Worm (Caenorhabditis elegans) whole organism, mixed stage, embryonic: ENCODE results near the gene Y46G5A.20.

Experiments used
- bed-3 ChIP-seq: fragments of 200-800 bp; sonication (Bioruptor generic); optimal IDR thresholded peaks from 3 replicates; lab custom pipeline; 2018; ENCODE audit warnings: mild to moderate bottlenecking, missing genetic modification characterization, moderate library complexity, missing compliant biosample characterization
- ceh-83 ChIP-seq: fragments of 200-800 bp; sonication (Bioruptor generic); optimal IDR thresholded peaks from 2 replicates; lab custom pipeline; 2018; ENCODE audit warnings: mild to moderate bottlenecking, missing genetic modification characterization, missing compliant biosample characterization
- ces-1 ChIP-seq: fragments of 150-350 bp; optimal IDR thresholded peaks from 2 replicates; lab custom pipeline; 2014; ENCODE audit warnings: missing biosample characterization, missing genetic modification reagents, missing genetic modification characterization
- elt-1 ChIP-seq: sonication (generic microtip); optimal IDR thresholded peaks from 2 replicates; lab custom pipeline; 2017; ENCODE audit warnings: missing genetic modification characterization, mild to moderate bottlenecking, missing compliant biosample characterization, antibody characterized with exemption, moderate library complexity, borderline replicate concordance; ENCODE audit not compliant: insufficient read depth
- lin-32 ChIP-seq: fragments of 200-800 bp; sonication (Bioruptor generic); optimal IDR thresholded peaks from 2 replicates; lab custom pipeline; 2018; ENCODE audit warnings: mild to moderate bottlenecking, missing genetic modification characterization, missing compliant biosample characterization
- lsy-2 ChIP-seq: fragments of 150-350 bp; optimal IDR thresholded peaks from 2 replicates; lab custom pipeline; 2014; ENCODE audit warnings: missing biosample characterization, missing genetic modification characterization
- mep-1 ChIP-seq: fragments of 150-350 bp; optimal IDR thresholded peaks from 2 replicates; lab custom pipeline; 2017; ENCODE audit warnings: missing biosample characterization, missing genetic modification reagents, missing genetic modification characterization, inconsistent platforms
- nhr-12 ChIP-seq: fragments of 150-350 bp; optimal IDR thresholded peaks from 2 replicates; lab custom pipeline; 2014; ENCODE audit warnings: missing biosample characterization, missing genetic modification characterization
- nhr-237 ChIP-seq: fragments of 150-350 bp; optimal IDR thresholded peaks from 2 replicates; lab custom pipeline; 2014; ENCODE audit warnings: missing biosample characterization, missing genetic modification characterization
- nhr-28 ChIP-seq: fragments of 150-350 bp; optimal IDR thresholded peaks from 2 replicates; lab custom pipeline; 2014; ENCODE audit warnings: missing biosample characterization, missing genetic modification characterization
- nhr-76 ChIP-seq: sonication (generic microtip); optimal IDR thresholded peaks from 2 replicates; lab custom pipeline; 2017; ENCODE audit warnings: missing biosample characterization, missing genetic modification characterization
- pha-4 ChIP-seq: fragments of 150-350 bp; optimal IDR thresholded peaks from 2 replicates; lab custom pipeline; 2018; ENCODE audit warnings: missing biosample characterization, missing genetic modification reagents, missing genetic modification characterization
- sptf-1 ChIP-seq: sonication (generic microtip); optimal IDR thresholded peaks from 2 replicates; lab custom pipeline; 2017; ENCODE audit warnings: mild to moderate bottlenecking, missing genetic modification characterization, moderate library complexity, missing compliant biosample characterization
- unc-62 ChIP-seq: fragments of 150-350 bp; optimal IDR thresholded peaks from 2 replicates; lab custom pipeline; 2014; ENCODE audit warnings: missing biosample characterization, missing genetic modification reagents, missing genetic modification characterization

ce11 chrII:12830347-12830746 is 19.5 kb downstream of the Y46G5A.20 start, which contains the start of gene bcmo-1:
- no peak for TF ChIP-seq sptf-1
- TF ChIP-seq nhr-28 (tag; lab: Kevin White, UChicago): no peak
- no peak for TF ChIP-seq mep-1 (tag; lab: Kevin White, UChicago)
- no peak for TF ChIP-seq ces-1 (GFP tag; lab: Kevin White, UChicago)
- no peak for TF ChIP-seq lin-32
- no peak for TF ChIP-seq nhr-12 (tag; lab: Kevin White, UChicago)
- no peak for TF ChIP-seq unc-62
- no peak for TF ChIP-seq elt-1 (tag; lab: Kevin White, UChicago)
- TF ChIP-seq ceh-83: no peak
- no peak for TF ChIP-seq nhr-76 (tag; lab: Kevin White, UChicago)
- no peak for TF ChIP-seq pha-4 (tag; lab: Kevin White, UChicago)
- TF ChIP-seq lsy-2: no peak
- TF ChIP-seq bed-3 (GFP tag; lab: Kevin White, UChicago): no peak
- no peak for TF ChIP-seq nhr-237
